Worm (Caenorhabditis elegans): ENCODE results near the gene C49F5.8.

DNA sequence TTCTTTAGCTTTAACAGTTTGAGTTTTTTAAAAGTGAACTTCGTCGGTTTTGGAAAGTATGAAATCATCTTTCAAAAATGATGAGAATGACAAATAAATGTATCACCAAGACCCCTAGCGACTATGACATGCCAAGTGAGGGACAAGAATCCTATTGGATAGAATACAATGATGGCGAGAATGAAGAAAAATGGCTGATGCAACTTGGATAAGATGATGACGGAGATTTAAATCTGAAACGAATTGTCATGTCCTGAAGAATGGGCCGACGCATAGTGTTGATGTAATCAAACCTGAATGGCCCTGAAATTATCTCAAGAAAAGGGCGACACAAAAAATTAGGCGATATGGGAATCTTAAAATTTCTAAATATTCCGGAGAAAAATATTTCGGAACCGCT lies 3.7 kb downstream of the C49F5.8 start:
- TF ChIP-seq fkh-10 (GFP tag; optimal IDR thresholded peaks at IDR 0.05) (no peak), egl-27 (tag; optimal IDR thresholded peaks at IDR 0.05) (no peak), zag-1 (tag; optimal IDR thresholded peaks at IDR 0.05) (no peak), ama-1 (optimal IDR thresholded peaks at IDR 0.05) (no peak), lin-39 (tag; optimal IDR thresholded peaks at IDR 0.05) (no peak), unc-62 (GFP tag; optimal IDR thresholded peaks at IDR 0.05) (no peak), snpc-4 (tag; optimal IDR thresholded peaks at IDR 0.05) (no peak), jun-1 (tag; optimal IDR thresholded peaks at IDR 0.05) (no peak), mml-1 (tag; optimal IDR thresholded peaks at IDR 0.05) (no peak), elt-3 (tag; optimal IDR thresholded peaks at IDR 0.05) (no peak), nhr-237 (tag; optimal IDR thresholded peaks at IDR 0.05) (no peak), ztf-11 (tag; optimal IDR thresholded peaks at IDR 0.05) (no peak), unc-39 (tag; optimal IDR thresholded peaks at IDR 0.05) (no peak), eor-1 (tag; optimal IDR thresholded peaks at IDR 0.05) (no peak)
